Fruit fly (Drosophila melanogaster): ENCODE results near the gene ChAT.

Gene ChAT

dm6 chr3R:18698855-18699569, 6.3 kb upstream of the ChAT start:
- TF ChIP-seq CG15710 (tag; optimal IDR thresholded peaks at IDR 0.05) (no peak), CG8159 (tag; optimal IDR thresholded peaks at IDR 0.05) (no peak), CG32121 (GFP tag; IDR thresholded peaks at IDR 0.05) (no peak), gl (tag; optimal IDR thresholded peaks at IDR 0.05) (no peak), D1 (tag; optimal IDR thresholded peaks at IDR 0.05) (no peak), CG4496 (GFP tag; IDR thresholded peaks at IDR 0.05) (no peak), Pif1B (GFP tag; optimal IDR thresholded peaks at IDR 0.05) (no peak), Ets98B (GFP tag; IDR thresholded peaks at IDR 0.05) (no peak), fd96Ca (GFP tag; IDR thresholded peaks at IDR 0.05) (no peak)

dm6 chr3R:18703514-18703913, 1.8 kb upstream of the ChAT start:
- TF ChIP-seq fd96Ca (GFP tag; IDR thresholded peaks at IDR 0.05) (no peak), Pif1A (GFP tag; optimal IDR thresholded peaks at IDR 0.05) (no peak), CG8301 (tag; optimal IDR thresholded peaks at IDR 0.05) (no peak), CG32121 (GFP tag; IDR thresholded peaks at IDR 0.05) (no peak), CG14655 (GFP tag; optimal IDR thresholded peaks at IDR 0.05) (no peak), Ets98B (GFP tag; IDR thresholded peaks at IDR 0.05) (no peak), CG8159 (tag; optimal IDR thresholded peaks at IDR 0.05) (no peak), CG4496 (GFP tag; IDR thresholded peaks at IDR 0.05) (no peak)

dm6 chr3R:18706289-18706688, 988 bp downstream of the ChAT start:
- TF ChIP-seq Pif1B (GFP tag; optimal IDR thresholded peaks at IDR 0.05) (no peak), fd96Ca (GFP tag; IDR thresholded peaks at IDR 0.05) (no peak), CG8159 (tag; optimal IDR thresholded peaks at IDR 0.05) (no peak), rn (GFP tag; IDR thresholded peaks at IDR 0.05) (no peak), CG10348 (GFP tag; IDR thresholded peaks at IDR 0.05) (no peak), CG17806 (tag; optimal IDR thresholded peaks at IDR 0.05) (no peak)

dm6 chr3R:18707492-18707891, 2.2 kb downstream of the ChAT start:
- TF ChIP-seq CG34367 (tag; optimal IDR thresholded peaks at IDR 0.05) = no peak
- TF ChIP-seq CG15710 (tag; optimal IDR thresholded peaks at IDR 0.05) = no peak
- TF ChIP-seq CG8159 (tag; optimal IDR thresholded peaks at IDR 0.05) = no peak
- TF ChIP-seq CG12605 (GFP tag; IDR thresholded peaks at IDR 0.05) = no peak
- no peak for TF ChIP-seq Pif1B (GFP tag; optimal IDR thresholded peaks at IDR 0.05)
- TF ChIP-seq fd96Ca (GFP tag; IDR thresholded peaks at IDR 0.05) = no peak
- TF ChIP-seq CG32121 (GFP tag; IDR thresholded peaks at IDR 0.05) = no peak
- TF ChIP-seq CG17806 (tag; optimal IDR thresholded peaks at IDR 0.05) = no peak
- TF ChIP-seq CG14655 (GFP tag; optimal IDR thresholded peaks at IDR 0.05) = no peak
- TF ChIP-seq Snoo (tag; optimal IDR thresholded peaks at IDR 0.05) = no peak
- TF ChIP-seq CG9948 (tag; optimal IDR thresholded peaks at IDR 0.05) = no peak
- no peak for TF ChIP-seq EcR (GFP tag; optimal IDR thresholded peaks at IDR 0.05)
- no peak for TF ChIP-seq gl (tag; optimal IDR thresholded peaks at IDR 0.05)
- no peak for TF ChIP-seq CG13204 (GFP tag; optimal IDR thresholded peaks at IDR 0.05)
- no peak for TF ChIP-seq CG8301 (tag; optimal IDR thresholded peaks at IDR 0.05)
- TF ChIP-seq D1 (tag; optimal IDR thresholded peaks at IDR 0.05) = no peak
- no peak for TF ChIP-seq rn (GFP tag; IDR thresholded peaks at IDR 0.05)

- peak; percentile 9 for TF ChIP-seq CG13204 (GFP tag; optimal IDR thresholded peaks at IDR 0.05)
- TF ChIP-seq fd96Ca (GFP tag; IDR thresholded peaks at IDR 0.05) = no peak; the same call in 2 of the 3 replicates
- TF ChIP-seq CG12605 (GFP tag; IDR thresholded peaks at IDR 0.05) = no peak; the same call in 1 of the 2 replicates
- no peak for TF ChIP-seq CG32121 (GFP tag; IDR thresholded peaks at IDR 0.05)
- no peak for TF ChIP-seq Snoo (tag; optimal IDR thresholded peaks at IDR 0.05)
- no peak for TF ChIP-seq CG9948 (tag; optimal IDR thresholded peaks at IDR 0.05)
- TF ChIP-seq gl (tag; optimal IDR thresholded peaks at IDR 0.05) = peak; percentile 41
- TF ChIP-seq D1 (tag; optimal IDR thresholded peaks at IDR 0.05) = no peak
- TF ChIP-seq CG15710 (tag; optimal IDR thresholded peaks at IDR 0.05) = peak; percentile 73
- peak; percentile 42 for TF ChIP-seq CG14655 (GFP tag; optimal IDR thresholded peaks at IDR 0.05)
- no peak for TF ChIP-seq Ets98B (GFP tag; IDR thresholded peaks at IDR 0.05)
- no peak for TF ChIP-seq CG8301 (tag; optimal IDR thresholded peaks at IDR 0.05)
- TF ChIP-seq CG34367 (tag; optimal IDR thresholded peaks at IDR 0.05) = peak; percentile 37
- no peak for TF ChIP-seq rn (GFP tag; IDR thresholded peaks at IDR 0.05)
- TF ChIP-seq CG4496 (GFP tag; IDR thresholded peaks at IDR 0.05) = no peak
- no peak for TF ChIP-seq CG10348 (GFP tag; IDR thresholded peaks at IDR 0.05)
- no peak for TF ChIP-seq EcR (GFP tag; optimal IDR thresholded peaks at IDR 0.05)
- peak; percentile 43 for TF ChIP-seq Pif1B (GFP tag; optimal IDR thresholded peaks at IDR 0.05)
- no peak for TF ChIP-seq CG17806 (tag; optimal IDR thresholded peaks at IDR 0.05)
- TF ChIP-seq CG8159 (tag; optimal IDR thresholded peaks at IDR 0.05) = peak; percentile 79
- peak; percentile 53 for TF ChIP-seq Pif1A (GFP tag; optimal IDR thresholded peaks at IDR 0.05)
These were observed 14.6 kb downstream of the ChAT start for dm6 chr3R:18719767-18720341.

dm6 chr3R:18721368-18721767, 16.1 kb downstream of the ChAT start:
- no peak for TF ChIP-seq CG4496 (GFP tag; IDR thresholded peaks at IDR 0.05)
- TF ChIP-seq Pif1A (GFP tag; optimal IDR thresholded peaks at IDR 0.05) = no peak

Measured in whole organism, pupa.